Worm (Caenorhabditis elegans) whole organism, young adult: ENCODE measurements around the gene rpn-6.1.

Experiments used
- B0035.1 ChIP-seq: sonication (generic microtip); optimal IDR thresholded peaks from 2 replicates; lab custom pipeline; 2016; ENCODE audit warnings: missing genetic modification characterization, mild to moderate bottlenecking, missing compliant biosample characterization, missing genotype, missing genetic modification reagents
- B0261.1 ChIP-seq: sonication (generic microtip); optimal IDR thresholded peaks from 2 replicates; lab custom pipeline; 2016; ENCODE audit warnings: mild to moderate bottlenecking, missing genetic modification characterization, moderate library complexity, missing compliant biosample characterization
- F37B4.10 ChIP-seq: fragments of 200-800 bp; sonication (Bioruptor generic); IDR thresholded peaks from 2 replicates; pipeline ENCODE4 v1.3.6; 2022; ENCODE audit warnings: missing genetic modification characterization, missing compliant biosample characterization
- K11D2.4 ChIP-seq: fragments of 200-800 bp; sonication (Bioruptor generic); IDR thresholded peaks from 2 replicates; pipeline ENCODE4 v1.3.6; 2022; ENCODE audit warnings: missing genetic modification reagents, missing genetic modification characterization, missing compliant biosample characterization
- K12H6.12 ChIP-seq: fragments of 200-800 bp; sonication (Bioruptor generic); optimal IDR thresholded peaks from 2 replicates; lab custom pipeline; 2018; ENCODE audit warnings: mild to moderate bottlenecking, missing genetic modification characterization, missing compliant biosample characterization
- Y53F4B.3 ChIP-seq: fragments of 200-800 bp; sonication (Bioruptor generic); IDR thresholded peaks from 2 replicates; pipeline ENCODE4 v1.3.6; 2022; ENCODE audit warnings: missing genetic modification reagents, missing genetic modification characterization, missing compliant biosample characterization
- Y67H2A.10 ChIP-seq: fragments of 200-800 bp; sonication (Bioruptor generic); conservative IDR thresholded peaks from 2 replicates; pipeline ENCODE4 v1.3.6; 2022; ENCODE audit warnings: missing genetic modification reagents, missing genetic modification characterization, missing compliant biosample characterization
- Y79H2A.3 ChIP-seq: fragments of 200-800 bp; sonication (Bioruptor generic); conservative IDR thresholded peaks from 2 replicates; pipeline ENCODE4 v1.3.6; 2022; ENCODE audit warnings: missing genetic modification reagents, missing genetic modification characterization, missing compliant biosample characterization
- akir-1 ChIP-seq: fragments of 200-800 bp; sonication (Bioruptor generic); optimal IDR thresholded peaks from 2 replicates; lab custom pipeline; 2018; ENCODE audit warnings: mild to moderate bottlenecking, missing genetic modification characterization, moderate library complexity, missing compliant biosample characterization
- ama-1 ChIP-seq, 3 experiments: fragments of 150-350 bp in 1 of 3; sonication (generic microtip) in 2 of 3; optimal IDR thresholded peaks; 2 replicates each; lab custom pipeline; 2014 to 2018; ENCODE audit warnings: missing biosample characterization in 2 of 3, missing genetic modification characterization in 2 of 3, missing genetic modification reagents in 2 of 3
- aptf-2 ChIP-seq: fragments of 200-800 bp; sonication (Bioruptor generic); conservative IDR thresholded peaks from 2 replicates; pipeline ENCODE4 v1.3.6; 2022; ENCODE audit warnings: missing genetic modification reagents, missing genetic modification characterization, missing compliant biosample characterization
- aptf-3 ChIP-seq: fragments of 200-800 bp; sonication (Bioruptor generic); IDR thresholded peaks from 2 replicates; pipeline ENCODE4 v1.3.6; 2022; ENCODE audit warnings: missing genetic modification characterization, missing compliant biosample characterization
- ccch-3 ChIP-seq: fragments of 200-800 bp; sonication (Bioruptor generic); optimal IDR thresholded peaks from 2 replicates; lab custom pipeline; 2018; ENCODE audit warnings: mild to moderate bottlenecking, missing genetic modification characterization, missing compliant biosample characterization
- ceh-40 ChIP-seq: fragments of 200-800 bp; sonication (Bioruptor generic); IDR thresholded peaks from 2 replicates; pipeline ENCODE4 v1.3.6; 2022; ENCODE audit warnings: missing genetic modification characterization, missing compliant biosample characterization
- ceh-79 ChIP-seq: sonication (generic microtip); optimal IDR thresholded peaks from 2 replicates; lab custom pipeline; 2017; ENCODE audit warnings: mild to moderate bottlenecking, missing genetic modification characterization, missing compliant biosample characterization
- efl-1 ChIP-seq: fragments of 150-350 bp; optimal IDR thresholded peaks from 2 replicates; lab custom pipeline; 2014; ENCODE audit warnings: missing biosample characterization, missing genetic modification reagents, missing genetic modification characterization
- ekl-4 ChIP-seq: fragments of 200-800 bp; sonication (Bioruptor generic); IDR thresholded peaks from 2 replicates; pipeline ENCODE4 v1.3.6; 2022; ENCODE audit warnings: missing genetic modification reagents, missing genetic modification characterization, missing compliant biosample characterization
- hlh-12 ChIP-seq: sonication (generic microtip); optimal IDR thresholded peaks from 2 replicates; lab custom pipeline; 2016; ENCODE audit warnings: missing genetic modification characterization, missing compliant biosample characterization
- hmg-20 ChIP-seq: fragments of 200-800 bp; sonication (Bioruptor generic); IDR thresholded peaks from 2 replicates; pipeline ENCODE4 v1.3.6; 2022; ENCODE audit warnings: missing genetic modification reagents, missing genetic modification characterization, missing compliant biosample characterization
- lag-1 ChIP-seq: fragments of 200-800 bp; sonication (Bioruptor generic); IDR thresholded peaks from 2 replicates; pipeline ENCODE4 v1.3.6; 2022; ENCODE audit warnings: missing genetic modification reagents, missing genetic modification characterization, missing compliant biosample characterization
- let-607 ChIP-seq, 2 experiments: fragments of 200-800 bp in 1 of 2; sonication (Bioruptor generic) in 1 of 2; sonication (generic microtip) in 1 of 2; optimal IDR thresholded peaks; 2 replicates each; lab custom pipeline; 2016 to 2018; ENCODE audit warnings: mild to moderate bottlenecking in 2 of 2, missing compliant biosample characterization in 2 of 2, missing genetic modification characterization in 2 of 2, moderate library complexity in 2 of 2, missing genotype in 1 of 2
- lin-35 ChIP-seq, 3 experiments: fragments of 150-350 bp in 2 of 3; sonication (generic microtip) in 1 of 3; optimal IDR thresholded peaks; 2 replicates each; lab custom pipeline; 2014 to 2018; ENCODE audit warnings: missing biosample characterization in 3 of 3, missing genetic modification characterization in 3 of 3, missing genetic modification reagents in 3 of 3
- lin-40 ChIP-seq: sonication (generic microtip); optimal IDR thresholded peaks from 2 replicates; lab custom pipeline; 2016; ENCODE audit warnings: missing genetic modification characterization, mild to moderate bottlenecking, missing compliant biosample characterization, missing genotype, missing genetic modification reagents
- pha-4 ChIP-seq: fragments of 150-350 bp; sonication (generic microtip); optimal IDR thresholded peaks from 2 replicates; lab custom pipeline; 2014; ENCODE audit warnings: missing biosample characterization, missing genetic modification reagents, missing genetic modification characterization
- repo-1 ChIP-seq: sonication (generic microtip); optimal IDR thresholded peaks from 2 replicates; lab custom pipeline; 2017; ENCODE audit warnings: mild to moderate bottlenecking, missing genetic modification characterization, missing compliant biosample characterization
- snpc-1.1 ChIP-seq: sonication (generic microtip); optimal IDR thresholded peaks from 2 replicates; lab custom pipeline; 2017; ENCODE audit warnings: missing genetic modification characterization, mild to moderate bottlenecking, missing compliant biosample characterization, antibody characterized with exemption, moderate library complexity, missing genotype, missing genetic modification reagents; ENCODE audit not compliant: insufficient read depth
- snpc-3.4 ChIP-seq: sonication (generic microtip); optimal IDR thresholded peaks from 2 replicates; lab custom pipeline; 2017; ENCODE audit warnings: missing genetic modification characterization, mild to moderate bottlenecking, missing compliant biosample characterization, antibody characterized with exemption, moderate library complexity, missing genotype, missing genetic modification reagents
- somi-1 ChIP-seq: fragments of 200-800 bp; sonication (Bioruptor generic); optimal IDR thresholded peaks from 2 replicates; lab custom pipeline; 2018; ENCODE audit warnings: mild to moderate bottlenecking, missing genetic modification characterization, missing compliant biosample characterization
- unc-130 ChIP-seq: sonication (generic microtip); optimal IDR thresholded peaks from 2 replicates; lab custom pipeline; 2016; ENCODE audit warnings: missing genetic modification reagents, missing genetic modification characterization, missing compliant biosample characterization
- unc-62 ChIP-seq: fragments of 150-350 bp; optimal IDR thresholded peaks from 2 replicates; lab custom pipeline; 2014; ENCODE audit warnings: missing biosample characterization, missing genetic modification reagents, missing genetic modification characterization
- zim-3 ChIP-seq: sonication (generic microtip); optimal IDR thresholded peaks from 2 replicates; lab custom pipeline; 2017; ENCODE audit warnings: mild to moderate bottlenecking, missing genetic modification characterization, moderate library complexity, missing compliant biosample characterization
- ztf-18 ChIP-seq: sonication (generic microtip); optimal IDR thresholded peaks from 2 replicates; lab custom pipeline; 2016; ENCODE audit warnings: missing genotype, mild to moderate bottlenecking, missing genetic modification characterization, missing compliant biosample characterization
- ztf-25 ChIP-seq: fragments of 200-800 bp; sonication (Bioruptor generic); IDR thresholded peaks from 2 replicates; pipeline ENCODE4 v1.3.6; 2022; ENCODE audit warnings: missing genetic modification reagents, missing genetic modification characterization, missing compliant biosample characterization
- ztf-26 ChIP-seq: sonication (generic microtip); optimal IDR thresholded peaks from 2 replicates; lab custom pipeline; 2017; ENCODE audit warnings: missing genetic modification characterization, missing compliant biosample characterization
- ztf-28 ChIP-seq: fragments of 200-800 bp; sonication (Bioruptor generic); IDR thresholded peaks from 2 replicates; pipeline ENCODE4 v1.3.6; 2022; ENCODE audit warnings: missing genetic modification reagents, missing genetic modification characterization, missing compliant biosample characterization
- ztf-3 ChIP-seq: fragments of 200-800 bp; sonication (Bioruptor generic); optimal IDR thresholded peaks from 2 replicates; lab custom pipeline; 2018; ENCODE audit warnings: mild to moderate bottlenecking, missing genetic modification characterization, missing compliant biosample characterization

The rpn-6.1 gene

ce11 chrIII:6928725-6929124 lies 33.1 kb downstream of the rpn-6.1 start, which contains the start of gene flap-1:
Gene flap-1, minus strand, starts transcription at chrIII:6928825.
- TF ChIP-seq snpc-1.1 (tag; lab: Kevin White, UChicago) = no peak
- TF ChIP-seq B0035.1 = no peak
- TF ChIP-seq K11D2.4 = no peak
- TF ChIP-seq ztf-28 (GFP tag; lab: Robert Waterston, UW) = no peak
- TF ChIP-seq ztf-18 (tag; lab: Kevin White, UChicago) = no peak
- no peak for TF ChIP-seq unc-62 (GFP tag; lab: Kevin White, UChicago)
- TF ChIP-seq unc-130 (GFP tag; lab: Kevin White, UChicago) = no peak
- no peak for TF ChIP-seq akir-1 (GFP tag; lab: Kevin White, UChicago)
- no peak for TF ChIP-seq hmg-20
- no peak for TF ChIP-seq snpc-3.4
- TF ChIP-seq F37B4.10 (GFP tag; lab: Robert Waterston, UW) = no peak
- no peak for TF ChIP-seq aptf-2 (GFP tag; lab: Robert Waterston, UW)
- TF ChIP-seq zim-3 (tag; lab: Kevin White, UChicago) = no peak
- no peak for TF ChIP-seq K12H6.12 (tag; lab: Kevin White, UChicago)
- no peak for TF ChIP-seq B0261.1 (tag; lab: Kevin White, UChicago)
- no peak for TF ChIP-seq lag-1 (GFP tag; lab: Robert Waterston, UW)
- no peak for TF ChIP-seq ztf-26 (tag; lab: Kevin White, UChicago)
- TF ChIP-seq aptf-3 = no peak

ce11 chrIII:6914840-6915239 lies 47.0 kb downstream of the rpn-6.1 start:
- TF ChIP-seq ztf-25 (GFP tag; lab: Robert Waterston, UW) = no peak
- TF ChIP-seq ztf-18 (tag; lab: Kevin White, UChicago) = no peak
- TF ChIP-seq, all 124 proteins: peak for 0

ce11 chrIII:6912381-6912780 lies 49.4 kb downstream of the rpn-6.1 start, which contains the start of gene pdf-1:
Gene pdf-1, minus strand, starts transcription at chrIII:6912481.
- TF ChIP-seq pha-4 (tag; lab: Kevin White, UChicago) (no peak), Y79H2A.3 (GFP tag; lab: Robert Waterston, UW) (no peak), F37B4.10 (GFP tag; lab: Robert Waterston, UW) (no peak), Y53F4B.3 (GFP tag; lab: Robert Waterston, UW) (no peak), ekl-4 (GFP tag; lab: Robert Waterston, UW) (no peak), ceh-40 (no peak), ama-1 (optimal IDR thresholded peaks at IDR 0.05; lab: Kevin White, UChicago) (no peak), ama-1 (GFP tag; optimal IDR thresholded peaks at IDR 0.05; lab: Kevin White, UChicago) (no peak), let-607 (tag; optimal IDR thresholded peaks at IDR 0.05; lab: Kevin White, UChicago) (no peak), ccch-3 (GFP tag; lab: Kevin White, UChicago) (no peak), hlh-12 (no peak), snpc-3.4 (no peak), somi-1 (GFP tag; lab: Kevin White, UChicago) (no peak), repo-1 (tag; lab: Kevin White, UChicago) (no peak), lin-40 (tag; lab: Kevin White, UChicago) (no peak), efl-1 (GFP tag; lab: Kevin White, UChicago) (no peak), lin-35 (GFP tag; optimal IDR thresholded peaks at IDR 0.05; lab: Kevin White, UChicago) (no peak), ztf-28 (GFP tag; lab: Robert Waterston, UW) (no peak), Y67H2A.10 (no peak), ceh-79 (tag; lab: Kevin White, UChicago) (no peak), ztf-3 (GFP tag; lab: Kevin White, UChicago) (no peak)
- TF ChIP-seq, all 124 proteins: peak for 0
